Worm (Caenorhabditis elegans) whole organism, late embryonic: ENCODE measurements around the gene T10D4.15.

Experiments
- ceh-45 ChIP-seq: fragments of 200-800 bp; sonication (Bioruptor generic); IDR thresholded peaks from 2 replicates; pipeline ENCODE4 v1.3.6; 2022; ENCODE audit warnings: missing genetic modification reagents, missing genetic modification characterization, missing compliant biosample characterization
- nhr-11 ChIP-seq: fragments of 150-350 bp; optimal IDR thresholded peaks from 2 replicates; lab custom pipeline; 2014; ENCODE audit warnings: missing biosample characterization, missing genetic modification characterization

DNA sequence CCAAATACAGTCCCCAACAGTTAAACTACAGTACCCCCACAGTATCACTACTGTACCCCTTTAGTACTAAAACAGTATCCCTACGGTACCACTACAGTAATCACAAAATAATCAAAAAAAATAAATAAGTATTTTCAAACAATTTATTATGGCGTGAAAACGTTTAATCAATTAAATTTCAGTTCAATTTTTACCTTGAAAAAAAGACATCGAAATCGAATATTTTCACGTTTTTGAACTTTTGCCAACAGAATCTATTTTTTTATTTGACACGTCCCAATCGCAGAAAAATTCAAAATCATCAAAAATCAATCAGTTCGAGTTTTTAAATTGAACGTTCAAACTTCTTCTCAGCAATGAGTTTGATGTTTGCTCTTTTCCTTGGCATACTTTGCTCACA is 32.0 kb upstream of the T10D4.15 start, which contains the start of gene clec-123:
- no peak for TF ChIP-seq ceh-45 (GFP tag; lab: Robert Waterston, UW)
- TF ChIP-seq nhr-11 = no peak
